Worm (Caenorhabditis elegans) whole organism, late embryonic: ENCODE results near the gene sre-27.

Experiments used
- F13H6.1 ChIP-seq: sonication (generic microtip); optimal IDR thresholded peaks from 2 replicates; lab custom pipeline; 2016; ENCODE audit warnings: missing genetic modification characterization, missing compliant biosample characterization
- Y22D7AL.16 ChIP-seq: sonication (generic microtip); optimal IDR thresholded peaks from 2 replicates; lab custom pipeline; 2016; ENCODE audit warnings: missing genetic modification characterization, missing compliant biosample characterization
- ama-1 ChIP-seq: fragments of 150-350 bp; optimal IDR thresholded peaks from 2 replicates; lab custom pipeline; 2014
- ceh-19 ChIP-seq: fragments of 200-800 bp; sonication (Bioruptor generic); optimal IDR thresholded peaks from 2 replicates; lab custom pipeline; 2018; ENCODE audit warnings: mild to moderate bottlenecking, missing genetic modification characterization, missing compliant biosample characterization
- ceh-30 ChIP-seq: fragments of 150-350 bp; optimal IDR thresholded peaks from 2 replicates; lab custom pipeline; 2014; ENCODE audit warnings: missing biosample characterization, missing genetic modification characterization
- ceh-31 ChIP-seq: sonication (generic microtip); optimal IDR thresholded peaks from 2 replicates; lab custom pipeline; 2016; ENCODE audit warnings: missing genetic modification characterization, missing compliant biosample characterization
- fkh-6 ChIP-seq: sonication (generic microtip); optimal IDR thresholded peaks from 2 replicates; lab custom pipeline; 2016; ENCODE audit warnings: missing genetic modification characterization, missing compliant biosample characterization
- hlh-15 ChIP-seq: sonication (generic microtip); optimal IDR thresholded peaks from 2 replicates; lab custom pipeline; 2016; ENCODE audit warnings: missing genetic modification characterization, missing compliant biosample characterization
- hlh-6 ChIP-seq: sonication (generic microtip); optimal IDR thresholded peaks from 2 replicates; lab custom pipeline; 2016; ENCODE audit warnings: missing genotype, missing genetic modification characterization, missing compliant biosample characterization
- mec-3 ChIP-seq: sonication (generic microtip); optimal IDR thresholded peaks from 2 replicates; lab custom pipeline; 2016; ENCODE audit warnings: borderline replicate concordance, missing genetic modification characterization, missing compliant biosample characterization
- nfya-1 ChIP-seq: sonication (generic microtip); optimal IDR thresholded peaks from 2 replicates; lab custom pipeline; 2017; ENCODE audit warnings: missing genetic modification characterization, mild to moderate bottlenecking, missing compliant biosample characterization, antibody characterized with exemption, moderate library complexity
- pag-3 ChIP-seq: sonication (generic microtip); optimal IDR thresholded peaks from 2 replicates; lab custom pipeline; 2016; ENCODE audit warnings: missing compliant biosample characterization, missing genetic modification characterization, borderline replicate concordance
- pha-4 ChIP-seq: fragments of 150-350 bp; optimal IDR thresholded peaks from 2 replicates; lab custom pipeline; 2018; ENCODE audit warnings: missing biosample characterization, missing genetic modification reagents, missing genetic modification characterization
- pqm-1 ChIP-seq: sonication (generic microtip); optimal IDR thresholded peaks from 2 replicates; lab custom pipeline; 2016; ENCODE audit warnings: missing genetic modification characterization, missing compliant biosample characterization

- TF ChIP-seq nfya-1 (no peak), mec-3 (tag; lab: Kevin White, UChicago) (no peak), pha-4 (tag; lab: Kevin White, UChicago) (no peak), pqm-1 (tag; lab: Kevin White, UChicago) (no peak), ceh-30 (no peak), hlh-6 (tag; lab: Kevin White, UChicago) (no peak), F13H6.1 (tag; lab: Kevin White, UChicago) (no peak), ceh-31 (tag; lab: Kevin White, UChicago) (no peak), Y22D7AL.16 (tag; lab: Kevin White, UChicago) (no peak), pag-3 (tag; lab: Kevin White, UChicago) (no peak), ceh-19 (GFP tag; lab: Kevin White, UChicago) (no peak), fkh-6 (tag; lab: Kevin White, UChicago) (no peak), ama-1 (lab: Kevin White, UChicago) (no peak), hlh-15 (no peak)
Measured at ce11 chrII:12444679-12445376, 27.4 kb upstream of the sre-27 start, which contains the start of the genes W05H5.1 and pitr-6.
